Worm (Caenorhabditis elegans): ENCODE data around the gene gipc-1.
A peak's percentile ranks its signal among the peaks of the same experiment; 100 is the strongest.

Gene gipc-1

ce11 chrIII:4866762-4867161 is 3.8 kb upstream of the gipc-1 start, which contains the start of gene C35D10.17:
Gene C35D10.17 (plus strand): TSS chrIII:4867062.
- TF ChIP-seq elt-2 (tag; optimal IDR thresholded peaks at IDR 0.05) (no peak), pha-4 (tag; optimal IDR thresholded peaks at IDR 0.05) (no peak), ztf-11 (tag; optimal IDR thresholded peaks at IDR 0.05) (no peak), fos-1 (tag; optimal IDR thresholded peaks at IDR 0.05) (no peak), nhr-76 (tag; optimal IDR thresholded peaks at IDR 0.05) (no peak), nfya-1 (tag; optimal IDR thresholded peaks at IDR 0.05; ENCODE audit: insufficient read depth) (no peak), nhr-11 (tag; optimal IDR thresholded peaks at IDR 0.05) (no peak), lin-39 (tag; optimal IDR thresholded peaks at IDR 0.05) (no peak), nhr-25 (tag; optimal IDR thresholded peaks at IDR 0.05) (no peak), nhr-12 (tag; optimal IDR thresholded peaks at IDR 0.05) (no peak), sea-2 (GFP tag; optimal IDR thresholded peaks at IDR 0.05) (no peak), ceh-28 (tag; optimal IDR thresholded peaks at IDR 0.05) (no peak), lsy-12 (tag; optimal IDR thresholded peaks at IDR 0.05) (no peak), mdl-1 (tag; optimal IDR thresholded peaks at IDR 0.05) (no peak), ceh-9 (tag; optimal IDR thresholded peaks at IDR 0.05) (no peak), ZK546.5 (tag; optimal IDR thresholded peaks at IDR 0.05) (no peak), unc-62 (GFP tag; optimal IDR thresholded peaks at IDR 0.05) (no peak), hmg-11 (tag; optimal IDR thresholded peaks at IDR 0.05) (no peak)

ce11 chrIII:4868643-4869042 is 1.9 kb upstream of the gipc-1 start, which contains the start of the genes msd-4 and C35D10.3:
Gene msd-4 (minus strand): TSS chrIII:4868743.
Gene C35D10.3 (plus strand): TSS chrIII:4868921.
- no peak for TF ChIP-seq nhr-11 (tag; optimal IDR thresholded peaks at IDR 0.05)
- no peak for TF ChIP-seq ama-1 (optimal IDR thresholded peaks at IDR 0.05)
- TF ChIP-seq fos-1 (tag; optimal IDR thresholded peaks at IDR 0.05) = no peak
- no peak for TF ChIP-seq lsy-12 (tag; optimal IDR thresholded peaks at IDR 0.05)
- TF ChIP-seq mml-1 (tag; optimal IDR thresholded peaks at IDR 0.05) = no peak
- no peak for TF ChIP-seq ztf-11 (tag; optimal IDR thresholded peaks at IDR 0.05)
- TF ChIP-seq pqm-1 (tag; optimal IDR thresholded peaks at IDR 0.05) = no peak
- no peak for TF ChIP-seq nhr-237 (tag; optimal IDR thresholded peaks at IDR 0.05)
- no peak for TF ChIP-seq lin-15B (tag; optimal IDR thresholded peaks at IDR 0.05)
- TF ChIP-seq nhr-23 (tag; optimal IDR thresholded peaks at IDR 0.05) = no peak
- no peak for TF ChIP-seq jun-1 (tag; optimal IDR thresholded peaks at IDR 0.05)
- no peak for TF ChIP-seq nhr-25 (tag; optimal IDR thresholded peaks at IDR 0.05)
- no peak for TF ChIP-seq nhr-12 (tag; optimal IDR thresholded peaks at IDR 0.05)

ce11 chrIII:4873395-4873794 is 2.8 kb downstream of the gipc-1 start:
- TF ChIP-seq mdl-1 (tag; optimal IDR thresholded peaks at IDR 0.05) (no peak), nhr-25 (tag; optimal IDR thresholded peaks at IDR 0.05) (no peak), zag-1 (tag; optimal IDR thresholded peaks at IDR 0.05) (no peak), ztf-11 (tag; optimal IDR thresholded peaks at IDR 0.05) (no peak), pqm-1 (tag; optimal IDR thresholded peaks at IDR 0.05) (no peak), jun-1 (tag; optimal IDR thresholded peaks at IDR 0.05) (no peak), ztf-4 (tag; optimal IDR thresholded peaks at IDR 0.05) (no peak), nhr-28 (tag; optimal IDR thresholded peaks at IDR 0.05) (no peak), elt-1 (tag; optimal IDR thresholded peaks at IDR 0.05) (no peak), ceh-9 (tag; optimal IDR thresholded peaks at IDR 0.05) (no peak), pha-4 (tag; optimal IDR thresholded peaks at IDR 0.05) (no peak), nhr-77 (tag; optimal IDR thresholded peaks at IDR 0.05) (no peak), snpc-4 (tag; optimal IDR thresholded peaks at IDR 0.05) (no peak), nhr-67 (tag; optimal IDR thresholded peaks at IDR 0.05) (no peak), nhr-12 (tag; optimal IDR thresholded peaks at IDR 0.05) (no peak)

ce11 chrIII:4874671-4875070 is 4.1 kb downstream of the gipc-1 start, which contains the start of gene C35D10.12:
Gene C35D10.12 (minus strand): TSS chrIII:4874771.
- TF ChIP-seq fkh-10 (GFP tag; optimal IDR thresholded peaks at IDR 0.05) = no peak

- TF ChIP-seq mdl-1 (tag; optimal IDR thresholded peaks at IDR 0.05) (no peak), egl-27 (tag; optimal IDR thresholded peaks at IDR 0.05) (no peak), nhr-76 (tag; optimal IDR thresholded peaks at IDR 0.05) (no peak), nhr-23 (tag; optimal IDR thresholded peaks at IDR 0.05) (no peak), ceh-9 (tag; optimal IDR thresholded peaks at IDR 0.05) (no peak), fkh-10 (GFP tag; optimal IDR thresholded peaks at IDR 0.05) (peak; percentile 39), nhr-77 (tag; optimal IDR thresholded peaks at IDR 0.05) (no peak), ama-1 (optimal IDR thresholded peaks at IDR 0.05) (no peak), zag-1 (tag; optimal IDR thresholded peaks at IDR 0.05) (no peak)
Measured at ce11 chrIII:4875663-4876062, 5.1 kb downstream of the gipc-1 start.
